Worm (Caenorhabditis elegans) whole organism, midembryonic: ENCODE data around the gene egl-18.

Experiments
- flt-1 ChIP-seq: fragments of 200-800 bp; sonication (Bioruptor generic); IDR thresholded peaks from 2 replicates; pipeline ENCODE4 v1.3.6; 2022; ENCODE audit warnings: missing genetic modification characterization, missing compliant biosample characterization
- tab-1 ChIP-seq: fragments of 200-800 bp; sonication (Bioruptor generic); IDR thresholded peaks from 2 replicates; pipeline ENCODE4 v1.3.6; 2022; ENCODE audit warnings: missing genetic modification characterization, missing compliant biosample characterization
- ztf-29 ChIP-seq: fragments of 200-800 bp; sonication (Bioruptor generic); IDR thresholded peaks from 2 replicates; pipeline ENCODE4 v1.3.6; 2022; ENCODE audit warnings: missing genetic modification reagents, missing genetic modification characterization, missing compliant biosample characterization

- TF ChIP-seq tab-1 (GFP tag; lab: Robert Waterston, UW): no peak
- 0 out of 2 replicates have a peak, but pooled peaks have one; percentile 45 for TF ChIP-seq ztf-29 (GFP tag; lab: Robert Waterston, UW)
- no peak for TF ChIP-seq flt-1 (GFP tag; lab: Robert Waterston, UW)
These were observed 9.2 kb downstream of the egl-18 start for ce11 chrIV:1911273-1911672.
